Fruit fly (Drosophila melanogaster) whole organism, embryonic: ENCODE results near the gene udt.
A peak's percentile ranks its signal among the peaks of the same experiment; 100 is the strongest.

Source experiments
- CG1024 ChIP-seq: fragments of 200-800 bp; sonication (Bioruptor generic); IDR thresholded peaks from 2 replicates; pipeline ENCODE4 v1.3.6; 2022; ENCODE audit warnings: missing biosample characterization, missing genetic modification characterization
- CG10959 ChIP-seq: fragments of 200-800 bp; sonication (Bioruptor generic); IDR thresholded peaks from 2 replicates; pipeline ENCODE4 v1.3.6; 2022; ENCODE audit warnings: missing biosample characterization, missing genetic modification characterization
- CG12236 ChIP-seq: fragments of 200-800 bp; sonication (Bioruptor generic); optimal IDR thresholded peaks from 2 replicates; lab custom pipeline; 2016; ENCODE audit warnings: missing biosample characterization, missing genetic modification characterization
- CG12391 ChIP-seq: fragments of 200-800 bp; sonication (Bioruptor generic); optimal IDR thresholded peaks from 3 replicates; lab custom pipeline; 2018; ENCODE audit warnings: missing biosample characterization, mild to moderate bottlenecking, missing genetic modification characterization, moderate library complexity
- CG13296 ChIP-seq: fragments of 200-800 bp; sonication (Bioruptor generic); optimal IDR thresholded peaks from 3 replicates; lab custom pipeline; 2018; ENCODE audit warnings: missing biosample characterization, mild to moderate bottlenecking, missing genetic modification characterization
- CG1529 ChIP-seq: fragments of 200-800 bp; sonication (Bioruptor generic); optimal IDR thresholded peaks from 3 replicates; lab custom pipeline; 2018; ENCODE audit warnings: missing biosample characterization, missing genetic modification characterization
- CG16813 ChIP-seq: fragments of 200-800 bp; sonication (Bioruptor generic); IDR thresholded peaks from 3 replicates; pipeline ENCODE4 v1.3.6; 2022; ENCODE audit warnings: missing biosample characterization, missing genetic modification characterization; ENCODE audit not compliant: partially characterized antibody
- CG16863 ChIP-seq: fragments of 200-800 bp; sonication (Bioruptor generic); optimal IDR thresholded peaks from 3 replicates; lab custom pipeline; 2016; ENCODE audit warnings: missing biosample characterization, missing genetic modification characterization
- CG17361 ChIP-seq: fragments of 200-800 bp; sonication (Bioruptor generic); IDR thresholded peaks from 3 replicates; pipeline ENCODE4 v1.3.6; 2022; ENCODE audit warnings: missing biosample characterization, missing genetic modification characterization
- CG1832 ChIP-seq: fragments of 200-800 bp; sonication (Bioruptor generic); optimal IDR thresholded peaks from 2 replicates; lab custom pipeline; 2017; ENCODE audit warnings: missing biosample characterization, mild to moderate bottlenecking, missing genetic modification characterization, inconsistent platforms
- CG4282 ChIP-seq: fragments of 200-800 bp; sonication (Bioruptor generic); optimal IDR thresholded peaks from 2 replicates; lab custom pipeline; 2016; ENCODE audit warnings: missing biosample characterization, missing genetic modification characterization
- CG4328 ChIP-seq: fragments of 200-800 bp; sonication (Bioruptor generic); optimal IDR thresholded peaks from 3 replicates; lab custom pipeline; 2017; ENCODE audit warnings: missing biosample characterization, missing genetic modification reagents, missing genetic modification characterization
- CG5180 ChIP-seq: fragments of 200-800 bp; sonication (Bioruptor generic); optimal IDR thresholded peaks from 3 replicates; lab custom pipeline; 2017; ENCODE audit warnings: missing biosample characterization, missing genetic modification characterization, mild to moderate bottlenecking, moderate library complexity, missing genetic modification reagents
- CG7372 ChIP-seq: fragments of 200-800 bp; sonication (Bioruptor generic); IDR thresholded peaks from 2 replicates; pipeline ENCODE4 v1.3.6; 2022; ENCODE audit warnings: missing biosample characterization, missing genetic modification characterization
- CG7786 ChIP-seq: fragments of 200-800 bp; sonication (Bioruptor generic); optimal IDR thresholded peaks from 2 replicates; lab custom pipeline; 2016; ENCODE audit warnings: missing biosample characterization, missing genetic modification characterization
- CG7928 ChIP-seq: fragments of 200-800 bp; sonication (Bioruptor generic); optimal IDR thresholded peaks from 2 replicates; lab custom pipeline; 2017; ENCODE audit warnings: missing biosample characterization, mild to moderate bottlenecking, missing genetic modification characterization
- CG8765 ChIP-seq: fragments of 200-800 bp; sonication (Bioruptor generic); IDR thresholded peaks from 2 replicates; pipeline ENCODE4 v1.3.6; 2022; ENCODE audit warnings: missing biosample characterization, missing genetic modification characterization
- CG9817 ChIP-seq: fragments of 200-800 bp; sonication (Bioruptor generic); optimal IDR thresholded peaks from 2 replicates; lab custom pipeline; 2018; ENCODE audit warnings: missing biosample characterization, mild to moderate bottlenecking, missing genetic modification characterization, moderate library complexity
- CHES-1-like ChIP-seq: fragments of 200-800 bp; sonication (Bioruptor generic); optimal IDR thresholded peaks from 2 replicates; lab custom pipeline; 2016; ENCODE audit warnings: missing biosample characterization, missing genetic modification characterization
- Chrac-16 ChIP-seq: fragments of 200-800 bp; sonication (Bioruptor generic); optimal IDR thresholded peaks from 3 replicates; lab custom pipeline; 2016; ENCODE audit warnings: missing biosample characterization, missing genetic modification characterization
- CrebB ChIP-seq: fragments of 200-800 bp; sonication (Bioruptor generic); optimal IDR thresholded peaks from 3 replicates; lab custom pipeline; 2018; ENCODE audit warnings: missing biosample characterization, mild to moderate bottlenecking, missing genetic modification characterization
- Dek ChIP-seq: fragments of 200-800 bp; sonication (Bioruptor generic); optimal IDR thresholded peaks from 3 replicates; lab custom pipeline; 2019; ENCODE audit warnings: missing biosample characterization, mild to moderate bottlenecking, missing genetic modification characterization, moderate library complexity
- Fer2 ChIP-seq: fragments of 200-800 bp; sonication (Bioruptor generic); optimal IDR thresholded peaks from 2 replicates; lab custom pipeline; 2018; ENCODE audit warnings: missing biosample characterization, mild to moderate bottlenecking, missing genetic modification characterization, moderate library complexity
- Fer3 ChIP-seq: fragments of 200-800 bp; sonication (Bioruptor generic); optimal IDR thresholded peaks from 2 replicates; lab custom pipeline; 2018; ENCODE audit warnings: missing biosample characterization, mild to moderate bottlenecking, missing genetic modification characterization, moderate library complexity
- HLH54F ChIP-seq: fragments of 200-800 bp; sonication (Bioruptor generic); optimal IDR thresholded peaks from 3 replicates; lab custom pipeline; 2016; ENCODE audit warnings: missing biosample characterization, missing genetic modification characterization
- Hr3 ChIP-seq: fragments of 200-800 bp; sonication (Bioruptor generic); optimal IDR thresholded peaks from 3 replicates; lab custom pipeline; 2016; ENCODE audit warnings: missing biosample characterization, missing genetic modification characterization
- Mad ChIP-seq: fragments of 200-800 bp; sonication (Bioruptor generic); optimal IDR thresholded peaks from 2 replicates; lab custom pipeline; 2016; ENCODE audit warnings: missing biosample characterization, missing genetic modification characterization
- Med ChIP-seq: fragments of 200-800 bp; sonication (Bioruptor generic); peaks from one replicate; lab custom pipeline; 2016; ENCODE audit warnings: missing biosample characterization, missing genetic modification characterization, mild to moderate bottlenecking, inconsistent platforms, moderate library complexity
- Mrtf ChIP-seq: fragments of 200-800 bp; sonication (Bioruptor generic); IDR thresholded peaks from 3 replicates; pipeline ENCODE4 v1.3.6; 2022; ENCODE audit warnings: missing biosample characterization, missing genetic modification characterization
- NfI ChIP-seq: fragments of 200-800 bp; sonication (Bioruptor generic); optimal IDR thresholded peaks from 3 replicates; lab custom pipeline; 2018; ENCODE audit warnings: missing biosample characterization, mild to moderate bottlenecking, missing genetic modification characterization, moderate library complexity
- Ptx1 ChIP-seq: fragments of 200-800 bp; sonication (Bioruptor generic); IDR thresholded peaks from 2 replicates; pipeline ENCODE4 v1.3.6; 2022; ENCODE audit warnings: missing biosample characterization, missing genetic modification characterization
- Rfx ChIP-seq: fragments of 200-800 bp; sonication (Bioruptor generic); IDR thresholded peaks from 2 replicates; pipeline ENCODE4 v1.3.6; 2022; ENCODE audit warnings: missing biosample characterization, missing genetic modification characterization
- Side ChIP-seq: fragments of 200-800 bp; sonication (Bioruptor generic); optimal IDR thresholded peaks from 2 replicates; lab custom pipeline; 2016; ENCODE audit warnings: missing biosample characterization, missing genetic modification characterization
- Stat92E ChIP-seq, 3 experiments: fragments of >200 bp in 2 of 3; fragments of 200-800 bp in 1 of 3; sonication (Bioruptor generic) in 1 of 3; optimal IDR thresholded peaks; 2 replicates each; lab custom pipeline; 2017 to 2019; ENCODE audit warnings: missing biosample characterization in 3 of 3, missing genetic modification characterization in 3 of 3, mild to moderate bottlenecking in 1 of 3, moderate library complexity in 1 of 3
- aop ChIP-seq: fragments of 200-800 bp; sonication (Bioruptor generic); IDR thresholded peaks from 2 replicates; pipeline ENCODE4 v1.3.6; 2022; ENCODE audit warnings: missing biosample characterization, missing genetic modification characterization
- cato ChIP-seq: fragments of 200-800 bp; sonication (Bioruptor generic); optimal IDR thresholded peaks from 2 replicates; lab custom pipeline; 2016; ENCODE audit warnings: missing biosample characterization, missing genetic modification characterization, borderline replicate concordance
- chif ChIP-seq, 2 experiments: fragments of 200-800 bp; sonication (Bioruptor generic); optimal IDR thresholded peaks; 3 replicates each; lab custom pipeline; 2016; ENCODE audit warnings: missing biosample characterization in 2 of 2, missing genetic modification characterization in 2 of 2
- crol ChIP-seq: fragments of 200-800 bp; sonication (Bioruptor generic); IDR thresholded peaks from 2 replicates; pipeline ENCODE4 v1.3.6; 2022; ENCODE audit warnings: missing biosample characterization, missing genetic modification characterization
- dan ChIP-seq: fragments of 200-800 bp; sonication (Bioruptor generic); IDR thresholded peaks from 2 replicates; pipeline ENCODE4 v1.3.6; 2022; ENCODE audit warnings: missing biosample characterization, missing genetic modification characterization
- dati ChIP-seq: fragments of 200-800 bp; sonication (Bioruptor generic); IDR thresholded peaks from 2 replicates; pipeline ENCODE4 v1.3.6; 2022; ENCODE audit warnings: missing biosample characterization, missing genetic modification characterization
- fd102C ChIP-seq: fragments of 200-800 bp; sonication (Bioruptor generic); optimal IDR thresholded peaks from 2 replicates; lab custom pipeline; 2018; ENCODE audit warnings: missing biosample characterization, mild to moderate bottlenecking, missing genetic modification characterization, moderate library complexity
- gro ChIP-seq: fragments of 200-800 bp; sonication (Bioruptor generic); optimal IDR thresholded peaks from 2 replicates; lab custom pipeline; 2016; ENCODE audit warnings: missing biosample characterization, missing genetic modification characterization
- mam ChIP-seq: fragments of 200-800 bp; sonication (Bioruptor generic); optimal IDR thresholded peaks from 3 replicates; lab custom pipeline; 2016; ENCODE audit warnings: missing biosample characterization, missing genetic modification characterization
- nerfin-1 ChIP-seq: fragments of 200-800 bp; sonication (Bioruptor generic); optimal IDR thresholded peaks from 3 replicates; lab custom pipeline; 2019; ENCODE audit warnings: missing biosample characterization, mild to moderate bottlenecking, missing genetic modification characterization, moderate library complexity
- pita ChIP-seq: fragments of 200-800 bp; sonication (Bioruptor generic); optimal IDR thresholded peaks from 2 replicates; lab custom pipeline; 2017; ENCODE audit warnings: missing biosample characterization, mild to moderate bottlenecking, missing genetic modification characterization
- sc ChIP-seq, 3 experiments: fragments of >200 bp in 2 of 3; fragments of 200-800 bp in 1 of 3; sonication (Bioruptor generic) in 1 of 3; optimal IDR thresholded peaks; 2 replicates in 2 of 3; 3 replicates in 1 of 3; lab custom pipeline; 2017; ENCODE audit warnings: mild to moderate bottlenecking in 1 of 3, missing biosample characterization in 1 of 3, missing genetic modification characterization in 1 of 3, missing genetic modification reagents in 1 of 3
- sens ChIP-seq: fragments of 200-800 bp; sonication (Bioruptor generic); peaks from one replicate; lab custom pipeline; 2016; ENCODE audit warnings: missing biosample characterization, missing genetic modification characterization
- seq ChIP-seq: fragments of 200-800 bp; sonication (Bioruptor generic); IDR thresholded peaks from 2 replicates; pipeline ENCODE4 v1.3.6; 2022; ENCODE audit warnings: missing biosample characterization, missing genetic modification characterization
- stwl ChIP-seq: fragments of 200-800 bp; sonication (Bioruptor generic); optimal IDR thresholded peaks from 3 replicates; lab custom pipeline; 2018; ENCODE audit warnings: missing biosample characterization, mild to moderate bottlenecking, missing genetic modification characterization, moderate library complexity
- ttk ChIP-seq: fragments of 200-800 bp; sonication (Bioruptor generic); IDR thresholded peaks from 2 replicates; pipeline ENCODE4 v2.1.2; 2022; ENCODE audit warnings: missing biosample characterization, missing genetic modification characterization
- vfl ChIP-seq: fragments of 200-800 bp; sonication (Bioruptor generic); optimal IDR thresholded peaks from 2 replicates; lab custom pipeline; 2016; ENCODE audit warnings: missing biosample characterization, missing genetic modification characterization

The udt gene

dm6 chr3R:23783961-23784360, 20.9 kb upstream of the udt start (continued):
- TF ChIP-seq CG7786 (peak; percentile 48), CG1529 (peak; percentile 83), CG1024 (GFP tag; lab: Robert Waterston, UW) (peak; percentile 3; the same call in 1 of the 2 replicates), fd102C (GFP tag; lab: Kevin White, UChicago) (no peak), sens (GFP tag; lab: Kevin White, UChicago) (peak; percentile 97), CG7372 (no peak), CG13296 (GFP tag; lab: Kevin White, UChicago) (no peak), Hr3 (GFP tag; lab: Kevin White, UChicago) (peak; percentile 68), stwl (tag; lab: Kevin White, UChicago) (peak; percentile 9), dan (GFP tag; lab: Robert Waterston, UW) (no peak), Rfx (GFP tag; lab: Robert Waterston, UW) (no peak), pita (no peak), Fer2 (tag; lab: Kevin White, UChicago) (no peak), HLH54F (GFP tag; lab: Kevin White, UChicago) (peak; percentile 27), Dek (tag; lab: Kevin White, UChicago) (peak; percentile 16), nerfin-1 (peak; percentile 73), vfl (GFP tag; lab: Kevin White, UChicago) (no peak), Fer3 (peak; percentile 54), CG10959 (peak; percentile 53; the same call in 1 of the 2 replicates), CG7928 (GFP tag; lab: Kevin White, UChicago) (no peak), sc (optimal IDR thresholded peaks at IDR 0.05; lab: Kevin White, UChicago) (no peak), sc (GFP tag; optimal IDR thresholded peaks at IDR 0.05; lab: Kevin White, UChicago) (peak; percentile 81), CG4282 (GFP tag; lab: Kevin White, UChicago) (peak; percentile 25), CG5180 (GFP tag; lab: Kevin White, UChicago) (peak; percentile 39), Med (peak; percentile 89), Mad (GFP tag; lab: Kevin White, UChicago) (peak; percentile 43), ttk (GFP tag; lab: Robert Waterston, UW) (peak; percentile 60), CG9817 (tag; lab: Kevin White, UChicago) (peak; percentile 55), cato (GFP tag; lab: Kevin White, UChicago) (peak; percentile 65), CG16813 (GFP tag; lab: Robert Waterston, UW) (no peak), CG12391 (tag; lab: Kevin White, UChicago) (peak; percentile 81), gro (no peak), Stat92E (GFP tag; optimal IDR thresholded peaks at IDR 0.05; lab: Kevin White, UChicago) (no peak), NfI (peak; percentile 44), CG1832 (GFP tag; lab: Kevin White, UChicago) (no peak), CG12236 (peak; percentile 34), aop (no peak), CG16863 (GFP tag; lab: Kevin White, UChicago) (peak; percentile 38), Mrtf (GFP tag; lab: Robert Waterston, UW) (no peak), CG4328 (peak; percentile 35), Side (GFP tag; lab: Kevin White, UChicago) (peak; percentile 39), CrebB (no peak), dati (no peak), mam (GFP tag; lab: Kevin White, UChicago) (no peak), CG17361 (GFP tag; lab: Robert Waterston, UW) (peak; percentile 92), CHES-1-like (peak; percentile 13), chif (GFP tag; optimal IDR thresholded peaks at IDR 0.05; lab: Kevin White, UChicago) (peak; percentile 69 to 83), crol (GFP tag; lab: Robert Waterston, UW) (no peak), Chrac-16 (GFP tag; lab: Kevin White, UChicago) (peak; percentile 76), CG8765 (GFP tag; lab: Robert Waterston, UW) (peak; percentile 12; the same call in 1 of the 2 replicates), Ptx1 (peak; percentile 72), seq (GFP tag; lab: Robert Waterston, UW) (peak; percentile 65)
